Fruit fly (Drosophila melanogaster) whole organism, embryonic: ENCODE measurements around the gene CG46463.

Experiments
- BEAF-32 ChIP-seq: fragments of 200-800 bp; sonication (Bioruptor generic); optimal IDR thresholded peaks from 3 replicates; lab custom pipeline; 2017; ENCODE audit warnings: missing biosample characterization, missing genetic modification characterization, mild to moderate bottlenecking, moderate library complexity, missing genetic modification reagents
- CG11456 ChIP-seq: fragments of 200-800 bp; sonication (Bioruptor generic); IDR thresholded peaks from 3 replicates; pipeline ENCODE4 v1.3.6; 2022; ENCODE audit warnings: missing biosample characterization, missing genetic modification characterization
- CG2199 ChIP-seq: fragments of 200-800 bp; sonication (Bioruptor generic); IDR thresholded peaks from 3 replicates; pipeline ENCODE4 v1.3.6; 2022; ENCODE audit warnings: missing biosample characterization, missing genetic modification characterization
- CG4282 ChIP-seq: fragments of 200-800 bp; sonication (Bioruptor generic); optimal IDR thresholded peaks from 2 replicates; lab custom pipeline; 2016; ENCODE audit warnings: missing biosample characterization, missing genetic modification characterization
- CG5245 ChIP-seq: fragments of 200-800 bp; sonication (Bioruptor generic); optimal IDR thresholded peaks from 3 replicates; lab custom pipeline; 2016; ENCODE audit warnings: missing biosample characterization, missing genetic modification characterization
- Kr ChIP-seq: fragments of 200-800 bp; sonication (Bioruptor generic); optimal IDR thresholded peaks from 2 replicates; lab custom pipeline; 2017; ENCODE audit warnings: missing biosample characterization, mild to moderate bottlenecking, missing genetic modification characterization
- Optix ChIP-seq: fragments of 200-800 bp; sonication (Bioruptor generic); IDR thresholded peaks from 3 replicates; pipeline ENCODE4 v1.3.6; 2022; ENCODE audit warnings: missing biosample characterization, missing genetic modification characterization
- az2 ChIP-seq: fragments of 200-800 bp; sonication (Bioruptor generic); optimal IDR thresholded peaks from 3 replicates; lab custom pipeline; 2016; ENCODE audit warnings: missing biosample characterization, missing genetic modification characterization
- insv ChIP-seq, 2 experiments: fragments of 200-800 bp; sonication (Bioruptor generic); optimal IDR thresholded peaks; 3 replicates each; lab custom pipeline; 2016 to 2018; ENCODE audit warnings: missing biosample characterization in 2 of 2, missing genetic modification characterization in 2 of 2
- klu ChIP-seq: fragments of 200-800 bp; sonication (Bioruptor generic); IDR thresholded peaks from 2 replicates; pipeline ENCODE4 v1.3.6; 2022; ENCODE audit warnings: missing biosample characterization, missing genetic modification characterization
- p53 ChIP-seq: fragments of 200-800 bp; sonication (Bioruptor generic); optimal IDR thresholded peaks from 2 replicates; lab custom pipeline; 2016; ENCODE audit warnings: missing biosample characterization, missing genetic modification characterization
- so ChIP-seq: fragments of 200-800 bp; sonication (Bioruptor generic); IDR thresholded peaks from 3 replicates; pipeline ENCODE4 v1.3.6; 2022; ENCODE audit warnings: missing biosample characterization, missing genetic modification characterization

DNA sequence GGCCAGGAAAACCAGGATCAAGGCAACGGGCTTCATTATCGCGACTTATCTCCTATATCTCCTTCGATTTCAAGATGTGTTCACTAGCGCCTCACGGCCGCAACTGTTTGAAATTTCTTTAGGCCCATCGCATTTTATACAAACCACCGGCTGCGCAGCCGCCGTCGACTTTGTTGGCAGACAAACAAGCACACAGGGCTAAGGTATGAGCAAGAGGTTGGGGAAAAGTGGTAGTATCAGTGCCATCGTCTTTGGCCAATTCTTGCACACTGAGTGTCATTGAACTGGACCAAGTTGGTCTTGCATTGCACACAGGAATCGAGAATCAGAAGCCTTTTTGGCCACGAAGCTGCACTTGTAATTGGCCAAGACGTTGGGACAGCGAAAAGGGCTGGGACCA is 51.5 kb downstream of the CG46463 start, which contains the start of gene ImpE2:
- TF ChIP-seq az2: no peak
- TF ChIP-seq CG5245 (GFP tag; lab: Kevin White, UChicago): no peak
- no peak for TF ChIP-seq Kr (GFP tag; lab: Kevin White, UChicago)
- TF ChIP-seq p53 (GFP tag; lab: Kevin White, UChicago): no peak
- no peak for TF ChIP-seq BEAF-32 (GFP tag; lab: Kevin White, UChicago)
- no peak for TF ChIP-seq klu (GFP tag; lab: Robert Waterston, UW)
- TF ChIP-seq insv (GFP tag; optimal IDR thresholded peaks at IDR 0.05; lab: Kevin White, UChicago): no peak
- TF ChIP-seq CG2199 (GFP tag; lab: Robert Waterston, UW): no peak
- TF ChIP-seq Optix (GFP tag; lab: Robert Waterston, UW): no peak
- no peak for TF ChIP-seq CG11456 (GFP tag; lab: Robert Waterston, UW)
- no peak for TF ChIP-seq so (GFP tag; lab: Robert Waterston, UW)
- TF ChIP-seq CG4282 (GFP tag; lab: Kevin White, UChicago): no peak
